Worm (Caenorhabditis elegans) whole organism, L1 larva: ENCODE data around the gene D1014.13.

Experiments
- C04F5.9 ChIP-seq: sonication (generic microtip); optimal IDR thresholded peaks from 2 replicates; lab custom pipeline; 2016; ENCODE audit warnings: missing genetic modification characterization, missing compliant biosample characterization
- C34B4.2 ChIP-seq: sonication (generic microtip); optimal IDR thresholded peaks from 2 replicates; lab custom pipeline; 2017; ENCODE audit warnings: mild to moderate bottlenecking, missing genetic modification characterization, missing compliant biosample characterization
- ceh-82 ChIP-seq, 3 experiments: fragments of 150-350 bp in 1 of 3; sonication (generic microtip) in 2 of 3; optimal IDR thresholded peaks; 2 replicates each; lab custom pipeline; 2014 to 2017; ENCODE audit warnings: missing biosample characterization in 3 of 3, missing genetic modification characterization in 3 of 3
- ceh-88 ChIP-seq: fragments of 200-800 bp; sonication (Bioruptor generic); IDR thresholded peaks from 2 replicates; pipeline ENCODE4 v1.3.6; 2022; ENCODE audit warnings: missing genetic modification characterization, missing compliant biosample characterization
- efl-1 ChIP-seq, 4 experiments: fragments of 150-350 bp; optimal IDR thresholded peaks in 3 of 4; peaks in 1 of 4; 1 replicate in 1 of 4; 2 replicates in 3 of 4; lab custom pipeline; 2014; ENCODE audit warnings: missing biosample characterization in 2 of 4, missing genetic modification characterization in 2 of 4, missing genetic modification reagents in 2 of 4
- efl-3 ChIP-seq: fragments of 200-800 bp; sonication (Bioruptor generic); optimal IDR thresholded peaks from 2 replicates; lab custom pipeline; 2018; ENCODE audit warnings: mild to moderate bottlenecking, missing genetic modification characterization, missing compliant biosample characterization
- egl-13 ChIP-seq: sonication (generic microtip); optimal IDR thresholded peaks from 2 replicates; lab custom pipeline; 2016; ENCODE audit warnings: missing genotype, missing genetic modification reagents, missing genetic modification characterization, missing compliant biosample characterization
- elt-3 ChIP-seq, 6 experiments: fragments of 150-350 bp in 1 of 6; sonication (generic microtip); optimal IDR thresholded peaks; 2 replicates each; lab custom pipeline; 2017 to 2018; ENCODE audit warnings: missing biosample characterization in 6 of 6, missing genetic modification characterization in 6 of 6, inconsistent platforms in 1 of 6
- ets-5 ChIP-seq: fragments of 200-800 bp; sonication (Bioruptor generic); IDR thresholded peaks from 2 replicates; pipeline ENCODE4 v1.3.6; 2022; ENCODE audit warnings: missing genetic modification characterization, missing compliant biosample characterization
- fkh-8 ChIP-seq: sonication (generic microtip); optimal IDR thresholded peaks from 2 replicates; lab custom pipeline; 2016; ENCODE audit warnings: mild to moderate bottlenecking, missing genetic modification characterization, missing compliant biosample characterization
- fos-1 ChIP-seq: fragments of 150-350 bp; optimal IDR thresholded peaks from 2 replicates; lab custom pipeline; 2014; ENCODE audit warnings: missing biosample characterization, missing genetic modification characterization
- hlh-17 ChIP-seq: fragments of 200-800 bp; sonication (Bioruptor generic); optimal IDR thresholded peaks from 2 replicates; lab custom pipeline; 2018; ENCODE audit warnings: missing genetic modification characterization, mild to moderate bottlenecking, missing compliant biosample characterization, moderate library complexity, borderline replicate concordance
- hpl-2 ChIP-seq: fragments of 150-350 bp; optimal IDR thresholded peaks from 2 replicates; lab custom pipeline; 2014; ENCODE audit warnings: missing biosample characterization, missing genetic modification reagents, missing genetic modification characterization
- jun-1 ChIP-seq: fragments of 150-350 bp; optimal IDR thresholded peaks from 2 replicates; lab custom pipeline; 2014; ENCODE audit warnings: missing biosample characterization, missing genetic modification reagents, missing genetic modification characterization
- lin-13 ChIP-seq: fragments of 150-350 bp; optimal IDR thresholded peaks from 2 replicates; lab custom pipeline; 2014; ENCODE audit warnings: missing biosample characterization, missing genetic modification reagents, missing genetic modification characterization
- lin-14 ChIP-seq: fragments of 200-800 bp; sonication (Bioruptor generic); optimal IDR thresholded peaks from 2 replicates; lab custom pipeline; 2018; ENCODE audit warnings: mild to moderate bottlenecking, missing genetic modification characterization, moderate library complexity, missing compliant biosample characterization
- lin-15B ChIP-seq: fragments of 150-350 bp; sonication (generic microtip); optimal IDR thresholded peaks from 3 replicates; lab custom pipeline; 2014; ENCODE audit warnings: missing biosample characterization, missing genetic modification characterization
- lin-35 ChIP-seq, 2 experiments: fragments of 150-350 bp; optimal IDR thresholded peaks; 2 replicates each; lab custom pipeline; 2014; ENCODE audit warnings: missing biosample characterization in 2 of 2, missing genetic modification characterization in 2 of 2, missing genetic modification reagents in 2 of 2
- lin-39 ChIP-seq: fragments of 150-350 bp; optimal IDR thresholded peaks from 2 replicates; lab custom pipeline; 2014; ENCODE audit warnings: missing biosample characterization, missing genetic modification reagents, missing genetic modification characterization
- lsy-2 ChIP-seq, 2 experiments: fragments of 150-350 bp; optimal IDR thresholded peaks; 2 replicates each; lab custom pipeline; 2014; ENCODE audit warnings: missing biosample characterization in 2 of 2, missing genetic modification characterization in 2 of 2
- mef-2 ChIP-seq: fragments of 150-350 bp; optimal IDR thresholded peaks from 2 replicates; lab custom pipeline; 2014; ENCODE audit warnings: missing biosample characterization, missing genetic modification characterization
- mep-1 ChIP-seq: fragments of 150-350 bp; optimal IDR thresholded peaks from 2 replicates; lab custom pipeline; 2014; ENCODE audit warnings: missing biosample characterization, missing genetic modification characterization
- nhr-12 ChIP-seq: sonication (generic microtip); optimal IDR thresholded peaks from 2 replicates; lab custom pipeline; 2017; ENCODE audit warnings: missing biosample characterization, missing genetic modification characterization
- nhr-20 ChIP-seq: sonication (generic microtip); optimal IDR thresholded peaks from 2 replicates; lab custom pipeline; 2016; ENCODE audit warnings: mild to moderate bottlenecking, missing genetic modification characterization, missing compliant biosample characterization
- nhr-237 ChIP-seq: fragments of 150-350 bp; optimal IDR thresholded peaks from 2 replicates; lab custom pipeline; 2014; ENCODE audit warnings: missing biosample characterization, missing genetic modification characterization
- nhr-71 ChIP-seq: sonication (generic microtip); optimal IDR thresholded peaks from 2 replicates; lab custom pipeline; 2016; ENCODE audit warnings: mild to moderate bottlenecking, missing genetic modification characterization, moderate library complexity, missing compliant biosample characterization
- nhr-77 ChIP-seq: fragments of 150-350 bp; optimal IDR thresholded peaks from 2 replicates; lab custom pipeline; 2014; ENCODE audit warnings: missing biosample characterization, missing genetic modification characterization
- nhr-84 ChIP-seq: sonication (generic microtip); optimal IDR thresholded peaks from 2 replicates; lab custom pipeline; 2017; ENCODE audit warnings: missing biosample characterization, missing genetic modification characterization
- nhr-85 ChIP-seq: sonication (generic microtip); peaks from one replicate; lab custom pipeline; 2016; ENCODE audit warnings: missing genetic modification characterization, inconsistent platforms, missing compliant biosample characterization
- pax-3 ChIP-seq: fragments of 200-800 bp; sonication (Bioruptor generic); optimal IDR thresholded peaks from 2 replicates; lab custom pipeline; 2018; ENCODE audit warnings: mild to moderate bottlenecking, missing genetic modification characterization, moderate library complexity, missing compliant biosample characterization
- rnt-1 ChIP-seq: sonication (generic microtip); optimal IDR thresholded peaks from 2 replicates; lab custom pipeline; 2016; ENCODE audit warnings: mild to moderate bottlenecking, missing genetic modification characterization, moderate library complexity, missing compliant biosample characterization
- sox-4 ChIP-seq: sonication (generic microtip); optimal IDR thresholded peaks from 2 replicates; lab custom pipeline; 2016; ENCODE audit warnings: missing genetic modification characterization, missing compliant biosample characterization
- tlp-1 ChIP-seq: fragments of 150-350 bp; optimal IDR thresholded peaks from 2 replicates; lab custom pipeline; 2014; ENCODE audit warnings: missing biosample characterization, missing genetic modification characterization
- unc-30 ChIP-seq: sonication (generic microtip); optimal IDR thresholded peaks from 2 replicates; lab custom pipeline; 2017; ENCODE audit warnings: missing biosample characterization, missing genetic modification characterization
- unc-86 ChIP-seq: sonication (generic microtip); optimal IDR thresholded peaks from 2 replicates; lab custom pipeline; 2016; ENCODE audit warnings: missing genetic modification characterization, missing compliant biosample characterization
- unc-98 ChIP-seq: fragments of 200-800 bp; sonication (Bioruptor generic); IDR thresholded peaks from 2 replicates; pipeline ENCODE4 v1.3.6; 2022; ENCODE audit warnings: missing genetic modification characterization, missing compliant biosample characterization
- xbp-1 ChIP-seq: sonication (generic microtip); optimal IDR thresholded peaks from 2 replicates; lab custom pipeline; 2016; ENCODE audit warnings: missing genetic modification characterization, missing compliant biosample characterization
- zip-4 ChIP-seq: fragments of 200-800 bp; sonication (Bioruptor generic); optimal IDR thresholded peaks from 2 replicates; lab custom pipeline; 2018; ENCODE audit warnings: mild to moderate bottlenecking, missing genetic modification characterization, moderate library complexity, missing compliant biosample characterization
- ztf-4 ChIP-seq: fragments of 150-350 bp; optimal IDR thresholded peaks from 2 replicates; lab custom pipeline; 2014; ENCODE audit warnings: missing biosample characterization, missing genetic modification characterization

D1014.13 gene

DNA sequence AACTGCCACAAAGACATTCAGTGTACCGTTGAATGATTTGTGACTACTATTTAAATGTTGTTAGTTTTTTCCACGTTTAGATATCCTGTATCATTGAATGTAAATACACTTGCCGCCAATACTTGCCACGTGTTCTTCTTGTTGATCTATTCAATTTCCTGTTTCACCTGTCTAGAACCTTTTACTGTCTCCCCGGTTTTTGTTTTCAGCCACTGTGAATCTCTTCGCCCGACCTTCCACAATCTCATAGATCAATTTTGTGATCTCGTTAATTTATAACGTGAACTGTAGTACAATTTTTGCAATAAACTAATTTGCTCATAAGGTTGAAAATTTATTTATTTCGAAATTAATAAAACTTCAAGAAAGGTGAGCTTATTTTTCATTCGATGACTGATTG is at the start of gene D1014.13:
D1014.13 (plus strand) TSS at position 301 of the 400 bp plus-strand sequence.
- no peak for TF ChIP-seq egl-13
- TF ChIP-seq nhr-84 = no peak
- TF ChIP-seq, all 84 proteins: peak for 0

DNA sequence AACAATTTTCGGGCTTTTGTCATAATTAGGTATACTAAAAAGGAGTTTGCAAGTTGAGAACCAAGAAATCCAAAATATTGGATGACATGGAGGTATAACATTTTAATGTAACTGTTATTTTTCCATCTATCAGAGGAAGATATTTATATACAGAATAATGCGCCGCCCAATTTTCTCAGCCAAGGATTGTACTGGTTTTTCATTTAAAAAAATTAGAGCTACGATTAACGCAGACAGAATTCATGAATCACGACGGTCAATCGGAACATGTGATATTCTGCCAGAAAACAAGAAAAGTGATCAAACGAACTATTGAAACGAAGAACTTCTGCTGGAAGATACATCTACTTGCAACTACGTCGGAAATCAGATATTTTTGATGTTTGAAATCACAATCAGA is 47.2 kb upstream of the D1014.13 start, which contains the start of gene str-145:
str-145 (minus strand) TSS at position 101 of the 400 bp plus-strand sequence.
- TF ChIP-seq xbp-1 = no peak
- TF ChIP-seq nhr-85 = no peak
- no peak for TF ChIP-seq rnt-1
- no peak for TF ChIP-seq unc-98 (GFP tag; lab: Robert Waterston, UW)
- TF ChIP-seq efl-1 (optimal IDR thresholded peaks at IDR 0.05; lab: Kevin White, UChicago) = no peak
- TF ChIP-seq efl-1 (GFP tag; optimal IDR thresholded peaks at IDR 0.05 in 1 of 2; lab: Kevin White, UChicago) = no peak
- TF ChIP-seq egl-13 = no peak
- no peak for TF ChIP-seq zip-4 (GFP tag; lab: Kevin White, UChicago)
- no peak for TF ChIP-seq nhr-237 (tag; lab: Kevin White, UChicago)
- no peak for TF ChIP-seq lsy-2 (tag; optimal IDR thresholded peaks at IDR 0.05; lab: Kevin White, UChicago)
- TF ChIP-seq C34B4.2 (tag; lab: Kevin White, UChicago) = no peak
- no peak for TF ChIP-seq nhr-12
- no peak for TF ChIP-seq lin-39 (tag; lab: Kevin White, UChicago)
- TF ChIP-seq ets-5 (GFP tag; lab: Robert Waterston, UW) = no peak
- TF ChIP-seq efl-3 = no peak
- TF ChIP-seq mef-2 (tag; lab: Kevin White, UChicago) = no peak
- no peak for TF ChIP-seq fkh-8 (tag; lab: Kevin White, UChicago)
- no peak for TF ChIP-seq pax-3 (tag; lab: Kevin White, UChicago)
- TF ChIP-seq lin-35 (GFP tag; optimal IDR thresholded peaks at IDR 0.05; lab: Kevin White, UChicago) = no peak
- TF ChIP-seq sox-4 (tag; lab: Kevin White, UChicago) = no peak

- TF ChIP-seq sox-4 (tag; lab: Kevin White, UChicago) (no peak), unc-30 (tag; lab: Kevin White, UChicago) (no peak), lin-14 (GFP tag; lab: Kevin White, UChicago) (no peak), lin-15B (tag; lab: Kevin White, UChicago) (no peak), nhr-77 (tag; lab: Kevin White, UChicago) (no peak), hlh-17 (GFP tag; lab: Kevin White, UChicago) (no peak)
Observed at ce11 chrV:8099306-8099705, 46.1 kb upstream of the D1014.13 start, which contains the start of gene sdz-23. sdz-23 (plus strand) TSS chrV:8099606.

DNA sequence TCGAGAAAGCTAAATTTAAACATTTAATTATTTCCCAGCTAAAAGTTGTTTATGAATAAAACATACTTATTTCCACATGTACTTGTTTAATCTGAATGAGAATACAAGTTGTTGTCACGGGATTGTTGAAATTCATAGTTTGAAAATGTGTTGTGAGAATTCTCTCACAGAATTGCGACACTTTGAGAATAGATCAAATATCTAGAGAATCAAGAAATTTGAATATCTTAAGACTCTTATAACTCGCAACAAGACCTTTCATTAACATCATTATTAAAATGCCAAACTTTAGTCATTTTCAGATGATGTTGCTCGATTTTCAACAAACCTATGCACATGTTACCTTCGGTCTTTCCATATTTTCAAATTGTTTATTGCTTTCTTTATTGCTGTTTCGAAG is 42.5 kb upstream of the D1014.13 start, which contains the start of gene str-90:
str-90 (plus strand) TSS at position 301 of the 400 bp plus-strand sequence.
- TF ChIP-seq hpl-2 (no peak), tlp-1 (tag; lab: Kevin White, UChicago) (no peak), nhr-20 (no peak), ceh-82 (tag; optimal IDR thresholded peaks at IDR 0.05; lab: Kevin White, UChicago) (no peak), nhr-85 (no peak), ceh-88 (GFP tag; lab: Robert Waterston, UW) (no peak), lsy-2 (tag; optimal IDR thresholded peaks at IDR 0.05; lab: Kevin White, UChicago) (no peak), lin-13 (GFP tag; lab: Kevin White, UChicago) (no peak)

DNA sequence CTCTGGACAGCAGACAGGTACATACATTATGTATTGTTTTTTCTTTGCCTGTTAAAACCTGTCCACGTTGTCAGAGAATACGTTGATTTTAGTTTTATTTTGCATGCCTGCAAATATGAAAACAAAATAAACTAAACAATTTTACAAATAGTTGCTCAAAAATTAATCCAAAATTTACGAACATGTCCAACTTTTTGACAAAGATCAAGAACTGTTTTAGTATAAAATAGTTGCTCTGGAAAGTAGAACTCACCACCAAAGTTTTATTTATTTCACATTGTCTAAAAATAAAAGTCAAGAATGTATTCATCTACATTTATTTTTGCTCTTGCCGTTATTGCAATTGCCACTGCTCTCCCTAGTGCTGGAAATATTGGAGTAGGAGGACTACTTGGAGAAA is 41.0 kb upstream of the D1014.13 start, which contains the start of gene srlf-16:
srlf-16 (plus strand) TSS at position 301 of the 400 bp plus-strand sequence.
- TF ChIP-seq C04F5.9 (no peak), elt-3 (tag; optimal IDR thresholded peaks at IDR 0.05; lab: Kevin White, UChicago) (no peak), jun-1 (no peak), unc-86 (no peak), tlp-1 (tag; lab: Kevin White, UChicago) (no peak), lin-13 (GFP tag; lab: Kevin White, UChicago) (no peak), nhr-71 (tag; lab: Kevin White, UChicago) (no peak), fos-1 (tag; lab: Kevin White, UChicago) (no peak), mep-1 (no peak), ceh-82 (tag; optimal IDR thresholded peaks at IDR 0.05; lab: Kevin White, UChicago) (no peak), nhr-84 (no peak), ztf-4 (tag; lab: Kevin White, UChicago) (no peak)
